Fruit fly (Drosophila melanogaster) whole organism, embryonic: ENCODE measurements around the gene CG11085.
A peak's percentile ranks its signal among the peaks of the same experiment; 100 is the strongest.

ENCODE experiments used
- CG11695 ChIP-seq: fragments of 200-800 bp; sonication (Bioruptor generic); IDR thresholded peaks from 3 replicates; pipeline ENCODE4 v1.3.6; 2022; ENCODE audit warnings: missing biosample characterization, missing genetic modification characterization
- CG13424 ChIP-seq: fragments of 200-800 bp; sonication (Bioruptor generic); optimal IDR thresholded peaks from 2 replicates; lab custom pipeline; 2019; ENCODE audit warnings: missing biosample characterization, mild to moderate bottlenecking, missing genetic modification characterization, moderate library complexity
- CG15479 ChIP-seq: fragments of 200-800 bp; sonication (Bioruptor generic); optimal IDR thresholded peaks from 3 replicates; lab custom pipeline; 2019; ENCODE audit warnings: missing biosample characterization, mild to moderate bottlenecking, missing genetic modification characterization, moderate library complexity
- CG16815 ChIP-seq: fragments of 200-800 bp; sonication (Bioruptor generic); optimal IDR thresholded peaks from 3 replicates; lab custom pipeline; 2017; ENCODE audit warnings: missing biosample characterization, mild to moderate bottlenecking, missing genetic modification characterization
- CG17186 ChIP-seq: fragments of 200-800 bp; sonication (Bioruptor generic); optimal IDR thresholded peaks from 3 replicates; lab custom pipeline; 2017; ENCODE audit warnings: missing biosample characterization, missing genetic modification reagents, missing genetic modification characterization
- CG2116 ChIP-seq: fragments of 200-800 bp; sonication (Bioruptor generic); optimal IDR thresholded peaks from 3 replicates; lab custom pipeline; 2018; ENCODE audit warnings: missing biosample characterization, mild to moderate bottlenecking, missing genetic modification characterization
- CG2120 ChIP-seq: fragments of 200-800 bp; sonication (Bioruptor generic); optimal IDR thresholded peaks from 3 replicates; lab custom pipeline; 2016; ENCODE audit warnings: missing biosample characterization, missing genetic modification characterization
- CG34224 ChIP-seq: fragments of 200-800 bp; sonication (Bioruptor generic); IDR thresholded peaks from 3 replicates; pipeline ENCODE4 v1.3.6; 2022; ENCODE audit warnings: missing biosample characterization, missing genetic modification characterization; ENCODE audit not compliant: partially characterized antibody
- CG4404 ChIP-seq: fragments of 200-800 bp; sonication (Bioruptor generic); IDR thresholded peaks from 2 replicates; pipeline ENCODE4 v1.3.6; 2022; ENCODE audit warnings: missing biosample characterization, missing genetic modification characterization
- CG6765 ChIP-seq: fragments of 200-800 bp; sonication (Bioruptor generic); optimal IDR thresholded peaks from 3 replicates; lab custom pipeline; 2017; ENCODE audit warnings: missing biosample characterization, mild to moderate bottlenecking, missing genetic modification characterization
- CG7745 ChIP-seq: fragments of 200-800 bp; sonication (Bioruptor generic); optimal IDR thresholded peaks from 2 replicates; lab custom pipeline; 2018; ENCODE audit warnings: missing biosample characterization, mild to moderate bottlenecking, missing genetic modification characterization, moderate library complexity
- CG7786 ChIP-seq: fragments of 200-800 bp; sonication (Bioruptor generic); optimal IDR thresholded peaks from 2 replicates; lab custom pipeline; 2016; ENCODE audit warnings: missing biosample characterization, missing genetic modification characterization
- Dfd ChIP-seq, 2 experiments: fragments of >200 bp; optimal IDR thresholded peaks; 2 replicates each; lab custom pipeline; 2017; ENCODE audit warnings: missing biosample characterization in 2 of 2, missing genetic modification characterization in 2 of 2
- Doc2 ChIP-seq: fragments of 200-800 bp; sonication (Bioruptor generic); IDR thresholded peaks from 2 replicates; pipeline ENCODE4 v1.3.6; 2022; ENCODE audit warnings: missing biosample characterization, missing genetic modification characterization
- Doc3 ChIP-seq: fragments of 200-800 bp; sonication (Bioruptor generic); IDR thresholded peaks from 3 replicates; pipeline ENCODE4 v1.3.6; 2022; ENCODE audit warnings: missing biosample characterization, missing genetic modification characterization; ENCODE audit not compliant: partially characterized antibody
- Ets65A ChIP-seq: fragments of 200-800 bp; sonication (Bioruptor generic); peaks from one replicate; lab custom pipeline; 2016; ENCODE audit warnings: missing biosample characterization, missing genetic modification characterization
- Gug ChIP-seq: fragments of 200-800 bp; sonication (Bioruptor generic); IDR thresholded peaks from 4 replicates; pipeline ENCODE4 v1.3.6; 2022; ENCODE audit warnings: missing biosample characterization, missing genetic modification characterization
- HLH3B ChIP-seq: fragments of 200-800 bp; sonication (Bioruptor generic); IDR thresholded peaks from 2 replicates; pipeline ENCODE4 v1.3.6; 2022; ENCODE audit warnings: missing biosample characterization, missing genetic modification characterization
- HLH4C ChIP-seq: fragments of 200-800 bp; sonication (Bioruptor generic); IDR thresholded peaks from 3 replicates; pipeline ENCODE4 v1.3.6; 2022; ENCODE audit warnings: missing biosample characterization, missing genetic modification characterization; ENCODE audit not compliant: partially characterized antibody
- HmgZ ChIP-seq: fragments of 200-800 bp; sonication (Bioruptor generic); optimal IDR thresholded peaks from 2 replicates; lab custom pipeline; 2018; ENCODE audit warnings: missing biosample characterization, mild to moderate bottlenecking, missing genetic modification characterization
- MBD-R2 ChIP-seq: fragments of 200-800 bp; sonication (Bioruptor generic); IDR thresholded peaks from 2 replicates; pipeline ENCODE4 v1.3.6; 2022; ENCODE audit warnings: missing biosample characterization, missing genetic modification characterization
- Mad ChIP-seq: fragments of 200-800 bp; sonication (Bioruptor generic); optimal IDR thresholded peaks from 2 replicates; lab custom pipeline; 2016; ENCODE audit warnings: missing biosample characterization, missing genetic modification characterization
- Max ChIP-seq: fragments of 200-800 bp; sonication (Bioruptor generic); optimal IDR thresholded peaks from 2 replicates; lab custom pipeline; 2016; ENCODE audit warnings: missing biosample characterization, mild to moderate bottlenecking, missing genetic modification characterization
- Med ChIP-seq: fragments of 200-800 bp; sonication (Bioruptor generic); peaks from one replicate; lab custom pipeline; 2016; ENCODE audit warnings: missing biosample characterization, missing genetic modification characterization, mild to moderate bottlenecking, inconsistent platforms, moderate library complexity
- Mes4 ChIP-seq: fragments of 200-800 bp; sonication (Bioruptor generic); optimal IDR thresholded peaks from 2 replicates; lab custom pipeline; 2016; ENCODE audit warnings: missing biosample characterization, missing genetic modification characterization
- Scr ChIP-seq: fragments of 200-800 bp; sonication (Bioruptor generic); IDR thresholded peaks from 2 replicates; pipeline ENCODE4 v1.3.6; 2022; ENCODE audit warnings: missing biosample characterization, missing genetic modification characterization; ENCODE audit not compliant: partially characterized antibody
- Side ChIP-seq: fragments of 200-800 bp; sonication (Bioruptor generic); optimal IDR thresholded peaks from 2 replicates; lab custom pipeline; 2016; ENCODE audit warnings: missing biosample characterization, missing genetic modification characterization
- Xbp1 ChIP-seq: fragments of 200-800 bp; sonication (Bioruptor generic); optimal IDR thresholded peaks from 3 replicates; lab custom pipeline; 2016; ENCODE audit warnings: missing biosample characterization, mild to moderate bottlenecking, missing genetic modification characterization
- cwo ChIP-seq: fragments of 200-800 bp; sonication (Bioruptor generic); optimal IDR thresholded peaks from 3 replicates; lab custom pipeline; 2017; ENCODE audit warnings: missing biosample characterization, missing genetic modification characterization, mild to moderate bottlenecking, moderate library complexity, missing genetic modification reagents
- dm ChIP-seq: fragments of 200-800 bp; sonication (Bioruptor generic); optimal IDR thresholded peaks from 3 replicates; lab custom pipeline; 2016; ENCODE audit warnings: missing biosample characterization, missing genetic modification characterization
- fu2 ChIP-seq: fragments of 200-800 bp; sonication (Bioruptor generic); optimal IDR thresholded peaks from 2 replicates; lab custom pipeline; 2016; ENCODE audit warnings: missing biosample characterization, missing genetic modification characterization
- gro ChIP-seq: fragments of 200-800 bp; sonication (Bioruptor generic); optimal IDR thresholded peaks from 2 replicates; lab custom pipeline; 2016; ENCODE audit warnings: missing biosample characterization, missing genetic modification characterization
- hbn ChIP-seq: fragments of 200-800 bp; sonication (Bioruptor generic); IDR thresholded peaks from 2 replicates; pipeline ENCODE4 v1.3.6; 2022; ENCODE audit warnings: missing biosample characterization, missing genetic modification characterization; ENCODE audit not compliant: partially characterized antibody
- knrl ChIP-seq: fragments of 200-800 bp; sonication (Bioruptor generic); IDR thresholded peaks from 3 replicates; pipeline ENCODE4 v1.3.6; 2022; ENCODE audit warnings: missing biosample characterization, missing genetic modification characterization; ENCODE audit not compliant: partially characterized antibody
- lmd ChIP-seq: fragments of 200-800 bp; sonication (Bioruptor generic); IDR thresholded peaks from 2 replicates; pipeline ENCODE4 v1.3.6; 2022; ENCODE audit warnings: missing biosample characterization, missing genetic modification characterization
- lola ChIP-seq, 3 experiments: fragments of >200 bp in 2 of 3; fragments of 200-800 bp in 1 of 3; sonication (Bioruptor generic) in 1 of 3; optimal IDR thresholded peaks; 2 replicates each; lab custom pipeline; 2017 to 2019; ENCODE audit warnings: missing biosample characterization in 3 of 3, missing genetic modification characterization in 3 of 3, mild to moderate bottlenecking in 1 of 3, moderate library complexity in 1 of 3
- mirr ChIP-seq: fragments of 200-800 bp; sonication (Bioruptor generic); optimal IDR thresholded peaks from 3 replicates; lab custom pipeline; 2018; ENCODE audit warnings: missing biosample characterization, mild to moderate bottlenecking, missing genetic modification characterization
- pzg ChIP-seq: fragments of 200-800 bp; sonication (Bioruptor generic); optimal IDR thresholded peaks from 3 replicates; lab custom pipeline; 2018; ENCODE audit warnings: missing biosample characterization, mild to moderate bottlenecking, missing genetic modification characterization, moderate library complexity
- shn ChIP-seq: fragments of 200-800 bp; sonication (Bioruptor generic); optimal IDR thresholded peaks from 3 replicates; lab custom pipeline; 2016; ENCODE audit warnings: missing biosample characterization, missing genetic modification characterization
- sqz ChIP-seq: fragments of 200-800 bp; sonication (Bioruptor generic); optimal IDR thresholded peaks from 3 replicates; lab custom pipeline; 2018; ENCODE audit warnings: missing biosample characterization, mild to moderate bottlenecking, missing genetic modification characterization
- stwl ChIP-seq: fragments of 200-800 bp; sonication (Bioruptor generic); optimal IDR thresholded peaks from 3 replicates; lab custom pipeline; 2018; ENCODE audit warnings: missing biosample characterization, mild to moderate bottlenecking, missing genetic modification characterization, moderate library complexity
- tin ChIP-seq: fragments of 200-800 bp; sonication (Bioruptor generic); optimal IDR thresholded peaks from 3 replicates; lab custom pipeline; 2016; ENCODE audit warnings: missing biosample characterization, missing genetic modification characterization
- tio ChIP-seq: fragments of 200-800 bp; sonication (Bioruptor generic); optimal IDR thresholded peaks from 2 replicates; lab custom pipeline; 2017; ENCODE audit warnings: missing biosample characterization, missing genetic modification characterization, inconsistent platforms
- z ChIP-seq: fragments of 200-800 bp; sonication (Bioruptor generic); IDR thresholded peaks from 3 replicates; pipeline ENCODE4 v1.3.6; 2022; ENCODE audit warnings: missing biosample characterization, missing genetic modification characterization
- zen ChIP-seq: fragments of 200-800 bp; sonication (Bioruptor generic); optimal IDR thresholded peaks from 3 replicates; lab custom pipeline; 2018; ENCODE audit warnings: missing biosample characterization, mild to moderate bottlenecking, missing genetic modification characterization, moderate library complexity
- zfh1 ChIP-seq: fragments of 200-800 bp; sonication (Bioruptor generic); IDR thresholded peaks from 3 replicates; pipeline ENCODE4 v1.3.6; 2022; ENCODE audit warnings: missing biosample characterization, missing genetic modification characterization
- zfh2 ChIP-seq: fragments of 200-800 bp; sonication (Bioruptor generic); optimal IDR thresholded peaks from 2 replicates; lab custom pipeline; 2016; ENCODE audit warnings: missing biosample characterization, missing genetic modification characterization

CG11085 gene

dm6 chrX:12611536-12612458, 4.3 kb upstream of the CG11085 start, which contains the start of the genes CG1463 and Fpgs1 (continued):
- 0 out of 3 replicates have a peak, but pooled peaks have one; percentile 24 for TF ChIP-seq Doc3 (GFP tag; lab: Robert Waterston, UW)
- TF ChIP-seq CG2120 (GFP tag; lab: Kevin White, UChicago), result peak; percentile 62
- peak; percentile 57 for TF ChIP-seq Scr
- TF ChIP-seq CG16815 (GFP tag; lab: Kevin White, UChicago), result no peak
- TF ChIP-seq zfh2 (GFP tag; lab: Kevin White, UChicago), result peak; percentile 38
- peak; percentile 86 for TF ChIP-seq z (GFP tag; lab: Robert Waterston, UW)
- TF ChIP-seq CG13424 (tag; lab: Kevin White, UChicago), result peak; percentile 54
- TF ChIP-seq mirr (GFP tag; lab: Kevin White, UChicago), result peak; percentile 41
- no peak for TF ChIP-seq zen (tag; lab: Kevin White, UChicago)
- no peak for TF ChIP-seq gro
- 0 out of 3 replicates have a peak, but pooled peaks have one; percentile 12 for TF ChIP-seq knrl (GFP tag; lab: Robert Waterston, UW)
- no peak for TF ChIP-seq HLH3B
- TF ChIP-seq Mad (GFP tag; lab: Kevin White, UChicago), result no peak
- TF ChIP-seq CG11695 (GFP tag; lab: Robert Waterston, UW), result no peak
- TF ChIP-seq Doc2 (GFP tag; lab: Robert Waterston, UW), result no peak
- peak; percentile 39 for TF ChIP-seq Xbp1 (GFP tag; lab: Kevin White, UChicago)
- no peak for TF ChIP-seq tio
- peak; percentile 33 for TF ChIP-seq HmgZ
- TF ChIP-seq CG6765 (GFP tag; lab: Kevin White, UChicago), result peak; percentile 11
- TF ChIP-seq hbn (GFP tag; lab: Robert Waterston, UW), result peak; percentile 16; the same call in 1 of the 2 replicates
- TF ChIP-seq CG4404 (GFP tag; lab: Robert Waterston, UW), result peak; percentile 48
- no peak for TF ChIP-seq Dfd (GFP tag; optimal IDR thresholded peaks at IDR 0.05; lab: Kevin White, UChicago)
- peak; percentile 66 for TF ChIP-seq CG15479
- TF ChIP-seq shn (GFP tag; lab: Kevin White, UChicago), result peak; percentile 15
- no peak for TF ChIP-seq Mes4
- TF ChIP-seq Ets65A (GFP tag; lab: Kevin White, UChicago), result peak; percentile 77
- TF ChIP-seq CG7786 (GFP tag; lab: Kevin White, UChicago), result peak; percentile 10
- TF ChIP-seq sqz (GFP tag; lab: Kevin White, UChicago), result peak; percentile 47
- TF ChIP-seq CG17186 (GFP tag; lab: Kevin White, UChicago), result peak; percentile 28
- TF ChIP-seq Med (GFP tag; lab: Kevin White, UChicago), result peak; percentile 81
- no peak for TF ChIP-seq stwl (tag; lab: Kevin White, UChicago)
- peak; percentile 47; the same call in 1 of the 2 replicates for TF ChIP-seq lmd (GFP tag; lab: Robert Waterston, UW)
- peak; percentile 53 for TF ChIP-seq fu2 (GFP tag; lab: Kevin White, UChicago)
- peak; percentile 54; the same call in 2 of the 3 replicates for TF ChIP-seq CG34224
- TF ChIP-seq lola (GFP tag; optimal IDR thresholded peaks at IDR 0.05; lab: Kevin White, UChicago), result peak in 1 of 3 experiments; percentile 36
- peak; percentile 60 for TF ChIP-seq CG2116 (GFP tag; lab: Kevin White, UChicago)
- no peak for TF ChIP-seq CG7745 (tag; lab: Kevin White, UChicago)
- peak; percentile 2 for TF ChIP-seq tin (GFP tag; lab: Kevin White, UChicago)
- TF ChIP-seq zfh1 (GFP tag; lab: Robert Waterston, UW), result no peak
- peak; percentile 90 for TF ChIP-seq dm (GFP tag; lab: Kevin White, UChicago)
- no peak for TF ChIP-seq Side (GFP tag; lab: Kevin White, UChicago)
- TF ChIP-seq Max, result peak; percentile 70
- TF ChIP-seq pzg (GFP tag; lab: Kevin White, UChicago), result peak; percentile 32
- TF ChIP-seq Gug, result 0 out of 4 replicates have a peak, but pooled peaks have one; percentile 19
- 0 out of 3 replicates have a peak, but pooled peaks have one; percentile 44 for TF ChIP-seq HLH4C
- peak; percentile 57 for TF ChIP-seq cwo (GFP tag; lab: Kevin White, UChicago)
- TF ChIP-seq MBD-R2 (GFP tag; lab: Robert Waterston, UW), result peak; percentile 61; the same call in 1 of the 2 replicates
